Worm (Caenorhabditis elegans) whole organism, mixed stage, embryonic: ENCODE measurements around the gene math-38.

ENCODE experiments used
- blmp-1 ChIP-seq: fragments of 150-350 bp; optimal IDR thresholded peaks from 2 replicates; lab custom pipeline; 2014; ENCODE audit warnings: missing biosample characterization, missing genetic modification characterization
- ces-1 ChIP-seq: fragments of 150-350 bp; optimal IDR thresholded peaks from 2 replicates; lab custom pipeline; 2014; ENCODE audit warnings: missing biosample characterization, missing genetic modification reagents, missing genetic modification characterization
- ham-2 ChIP-seq: fragments of 200-800 bp; sonication (Bioruptor generic); optimal IDR thresholded peaks from 2 replicates; lab custom pipeline; 2018; ENCODE audit warnings: mild to moderate bottlenecking, missing genetic modification characterization, missing compliant biosample characterization
- hlh-1 ChIP-seq: fragments of 150-350 bp; optimal IDR thresholded peaks from 2 replicates; lab custom pipeline; 2014; ENCODE audit warnings: missing biosample characterization, missing genetic modification reagents, missing genetic modification characterization
- lin-13 ChIP-seq: fragments of 150-350 bp; optimal IDR thresholded peaks from 2 replicates; lab custom pipeline; 2014; ENCODE audit warnings: missing biosample characterization, missing genetic modification characterization
- nhr-76 ChIP-seq: sonication (generic microtip); optimal IDR thresholded peaks from 2 replicates; lab custom pipeline; 2017; ENCODE audit warnings: missing biosample characterization, missing genetic modification characterization
- snpc-4 ChIP-seq: fragments of 150-350 bp; optimal IDR thresholded peaks from 2 replicates; lab custom pipeline; 2014; ENCODE audit warnings: missing biosample characterization, missing genetic modification characterization

ce11 chrII:1603049-1603448, 23.3 kb upstream of the math-38 start:
- no peak for TF ChIP-seq hlh-1 (tag; lab: Kevin White, UChicago)
- no peak for TF ChIP-seq blmp-1 (tag; lab: Kevin White, UChicago)
- TF ChIP-seq ces-1 = no peak
- no peak for TF ChIP-seq snpc-4 (tag; lab: Kevin White, UChicago)
- TF ChIP-seq lin-13 (tag; lab: Kevin White, UChicago) = no peak
- TF ChIP-seq ham-2 (GFP tag; lab: Kevin White, UChicago) = no peak
- no peak for TF ChIP-seq nhr-76 (tag; lab: Kevin White, UChicago)
